Worm (Caenorhabditis elegans) whole organism, midembryonic: ENCODE measurements around the gene gab-1.

Source experiments
- cog-1 ChIP-seq: sonication (generic microtip); optimal IDR thresholded peaks from 2 replicates; lab custom pipeline; 2016; ENCODE audit warnings: missing genetic modification characterization, missing compliant biosample characterization
- flt-1 ChIP-seq: fragments of 200-800 bp; sonication (Bioruptor generic); IDR thresholded peaks from 2 replicates; pipeline ENCODE4 v1.3.6; 2022; ENCODE audit warnings: missing genetic modification characterization, missing compliant biosample characterization
- klf-2 ChIP-seq: fragments of 200-800 bp; sonication (Bioruptor generic); conservative IDR thresholded peaks from 2 replicates; pipeline ENCODE4 v1.3.6; 2022; ENCODE audit warnings: missing genetic modification reagents, missing genetic modification characterization, missing compliant biosample characterization
- med-1 ChIP-seq: sonication (generic microtip); optimal IDR thresholded peaks from 2 replicates; lab custom pipeline; 2017; ENCODE audit warnings: missing genetic modification characterization, mild to moderate bottlenecking, missing compliant biosample characterization, antibody characterized with exemption, missing genetic modification reagents; ENCODE audit not compliant: insufficient read depth
- ref-1 ChIP-seq: fragments of 200-800 bp; sonication (Bioruptor generic); conservative IDR thresholded peaks from 2 replicates; pipeline ENCODE4 v1.3.6; 2022; ENCODE audit warnings: missing genetic modification reagents, missing genetic modification characterization, missing compliant biosample characterization
- tab-1 ChIP-seq: fragments of 200-800 bp; sonication (Bioruptor generic); IDR thresholded peaks from 2 replicates; pipeline ENCODE4 v1.3.6; 2022; ENCODE audit warnings: missing genetic modification characterization, missing compliant biosample characterization

ce11 chrIII:12764241-12764640 is 15.3 kb downstream of the gab-1 start, which contains the start of the genes irld-19 and irld-61:
- TF ChIP-seq tab-1 (GFP tag; lab: Robert Waterston, UW) (no peak), cog-1 (no peak), med-1 (GFP tag; lab: Kevin White, UChicago) (no peak), flt-1 (GFP tag; lab: Robert Waterston, UW) (no peak), klf-2 (GFP tag; lab: Robert Waterston, UW) (no peak), ref-1 (no peak)
